Fruit fly (Drosophila melanogaster) whole organism, prepupa: ENCODE measurements around the gene nsl1.

Source experiments
- CG8319 ChIP-seq: fragments of 200-800 bp; sonication (Bioruptor generic); optimal IDR thresholded peaks from 3 replicates; lab custom pipeline; 2016; ENCODE audit warnings: missing biosample characterization, missing genetic modification characterization
- achi ChIP-seq: fragments of 200-800 bp; sonication (Bioruptor generic); optimal IDR thresholded peaks from 3 replicates; lab custom pipeline; 2016; ENCODE audit warnings: missing biosample characterization, missing genetic modification characterization
- salr ChIP-seq, 2 experiments: fragments of 200-800 bp; sonication (Bioruptor generic); optimal IDR thresholded peaks; 3 replicates each; lab custom pipeline; 2016 to 2018; ENCODE audit warnings: missing biosample characterization in 2 of 2, missing genetic modification characterization in 2 of 2, mild to moderate bottlenecking in 1 of 2

The nsl1 gene

dm6 chr3R:15846234-15846633 is 52.7 kb downstream of the nsl1 start, which contains the start of gene CG4546:
CG4546 (plus strand) TSS chr3R:15846534.
- TF ChIP-seq achi (GFP tag; lab: Kevin White, UChicago) (no peak), salr (GFP tag; optimal IDR thresholded peaks at IDR 0.05; lab: Kevin White, UChicago) (no peak), CG8319 (no peak)
